Worm (Caenorhabditis elegans) whole organism, L4 larva: ENCODE measurements around the gene hif-1.

Experiments used
- F10B5.3 ChIP-seq: sonication (generic microtip); optimal IDR thresholded peaks from 2 replicates; lab custom pipeline; 2016; ENCODE audit warnings: mild to moderate bottlenecking, missing genetic modification characterization, missing compliant biosample characterization
- T26A8.4 ChIP-seq: fragments of 200-800 bp; sonication (Bioruptor generic); IDR thresholded peaks from 2 replicates; pipeline ENCODE4 v1.3.6; 2022; ENCODE audit warnings: missing genetic modification characterization, missing compliant biosample characterization
- Y105C5A.15 ChIP-seq: fragments of 200-800 bp; sonication (Bioruptor generic); IDR thresholded peaks from 2 replicates; pipeline ENCODE4 v1.3.6; 2022; ENCODE audit warnings: missing genetic modification characterization, missing compliant biosample characterization
- Y75B8A.6 ChIP-seq: fragments of 200-800 bp; sonication (Bioruptor generic); IDR thresholded peaks from 2 replicates; pipeline ENCODE4 v1.3.6; 2022; ENCODE audit warnings: missing genetic modification reagents, missing genetic modification characterization, missing compliant biosample characterization
- aly-2 ChIP-seq: sonication (generic microtip); optimal IDR thresholded peaks from 2 replicates; lab custom pipeline; 2018; ENCODE audit warnings: missing biosample characterization, missing genetic modification characterization
- arid-1 ChIP-seq: fragments of 200-800 bp; sonication (Bioruptor generic); conservative IDR thresholded peaks from 2 replicates; pipeline ENCODE4 v1.3.6; 2022; ENCODE audit warnings: missing genetic modification reagents, missing genetic modification characterization, missing compliant biosample characterization
- attf-4 ChIP-seq: sonication (generic microtip); optimal IDR thresholded peaks from 3 replicates; lab custom pipeline; 2017; ENCODE audit warnings: missing biosample characterization, missing genetic modification characterization
- ceh-28 ChIP-seq: fragments of 150-350 bp; optimal IDR thresholded peaks from 2 replicates; lab custom pipeline; 2014; ENCODE audit warnings: missing biosample characterization, missing genetic modification reagents, missing genetic modification characterization
- ces-1 ChIP-seq: fragments of 150-350 bp; sonication (generic microtip); optimal IDR thresholded peaks from 4 replicates; lab custom pipeline; 2014; ENCODE audit warnings: missing biosample characterization, missing genetic modification reagents, missing genetic modification characterization
- ctbp-1 ChIP-seq: fragments of 200-800 bp; sonication (Bioruptor generic); IDR thresholded peaks from 2 replicates; pipeline ENCODE4 v1.3.6; 2022; ENCODE audit warnings: missing genetic modification reagents, missing genetic modification characterization, missing compliant biosample characterization
- daf-12 ChIP-seq: fragments of 150-350 bp; optimal IDR thresholded peaks from 2 replicates; lab custom pipeline; 2014; ENCODE audit warnings: missing biosample characterization, missing genetic modification reagents, missing genetic modification characterization
- daf-16 ChIP-seq, 3 experiments: sonication (generic microtip); optimal IDR thresholded peaks; 2 replicates each; lab custom pipeline; 2016 to 2017; ENCODE audit warnings: missing genetic modification characterization in 3 of 3, missing genetic modification reagents in 3 of 3, mild to moderate bottlenecking in 2 of 3, missing compliant biosample characterization in 2 of 3, missing biosample characterization in 1 of 3, moderate library complexity in 1 of 3
- egl-43 ChIP-seq: fragments of 200-800 bp; sonication (Bioruptor generic); IDR thresholded peaks from 2 replicates; pipeline ENCODE4 v1.3.6; 2022; ENCODE audit warnings: missing genetic modification reagents, missing genetic modification characterization, missing compliant biosample characterization
- fkh-10 ChIP-seq: fragments of 150-350 bp; optimal IDR thresholded peaks from 2 replicates; lab custom pipeline; 2014; ENCODE audit warnings: missing biosample characterization, missing genetic modification reagents, missing genetic modification characterization
- hif-1 ChIP-seq, 2 experiments: sonication (generic microtip); optimal IDR thresholded peaks; 2 replicates each; lab custom pipeline; 2016 to 2017; ENCODE audit warnings: missing compliant biosample characterization in 2 of 2, missing genetic modification characterization in 2 of 2, missing genetic modification reagents in 2 of 2, missing genotype in 2 of 2, mild to moderate bottlenecking in 1 of 2
- hlh-11 ChIP-seq: fragments of 200-800 bp; sonication (Bioruptor generic); optimal IDR thresholded peaks from 2 replicates; lab custom pipeline; 2018; ENCODE audit warnings: mild to moderate bottlenecking, missing genetic modification characterization, missing compliant biosample characterization
- hmg-1.1 ChIP-seq: fragments of 200-800 bp; sonication (Bioruptor generic); IDR thresholded peaks from 2 replicates; pipeline ENCODE4 v1.3.6; 2022; ENCODE audit warnings: missing genetic modification reagents, missing genetic modification characterization, missing compliant biosample characterization
- lim-7 ChIP-seq: fragments of 200-800 bp; sonication (Bioruptor generic); IDR thresholded peaks from 2 replicates; pipeline ENCODE4 v1.3.6; 2022; ENCODE audit warnings: missing genetic modification characterization, missing compliant biosample characterization
- lin-38 ChIP-seq: fragments of 200-800 bp; sonication (Bioruptor generic); IDR thresholded peaks from 2 replicates; pipeline ENCODE4 v1.3.6; 2022; ENCODE audit warnings: missing genetic modification reagents, missing genetic modification characterization, missing compliant biosample characterization
- lin-39 ChIP-seq: fragments of 150-350 bp; optimal IDR thresholded peaks from 2 replicates; lab custom pipeline; 2014; ENCODE audit warnings: missing biosample characterization, missing genetic modification reagents, missing genetic modification characterization
- mes-2 ChIP-seq: sonication (generic microtip); optimal IDR thresholded peaks from 2 replicates; lab custom pipeline; 2016; ENCODE audit warnings: missing genotype, mild to moderate bottlenecking, missing genetic modification characterization, missing compliant biosample characterization; ENCODE audit not compliant: poor library complexity, severe bottlenecking
- nhr-11 ChIP-seq: fragments of 150-350 bp; optimal IDR thresholded peaks from 2 replicates; lab custom pipeline; 2014; ENCODE audit warnings: missing biosample characterization, missing genetic modification characterization
- nhr-6 ChIP-seq: fragments of 150-350 bp; optimal IDR thresholded peaks from 2 replicates; lab custom pipeline; 2014; ENCODE audit warnings: missing biosample characterization, missing genetic modification characterization
- pha-4 ChIP-seq, 2 experiments: fragments of 150-350 bp in 1 of 2; fragments of 200-800 bp in 1 of 2; sonication (Bioruptor generic) in 1 of 2; IDR thresholded peaks in 1 of 2; optimal IDR thresholded peaks in 1 of 2; 2 replicates each; pipeline versions ENCODE4 v1.3.6 to Lab custom; 2014 to 2022; ENCODE audit warnings: missing genetic modification characterization in 2 of 2, missing genetic modification reagents in 2 of 2, missing biosample characterization in 1 of 2, missing compliant biosample characterization in 1 of 2
- php-3 ChIP-seq: fragments of 200-800 bp; sonication (Bioruptor generic); IDR thresholded peaks from 2 replicates; pipeline ENCODE4 v1.3.6; 2022; ENCODE audit warnings: missing genetic modification reagents, missing genetic modification characterization, missing compliant biosample characterization
- set-16 ChIP-seq: fragments of 200-800 bp; sonication (Bioruptor generic); IDR thresholded peaks from 2 replicates; pipeline ENCODE4 v1.3.6; 2022; ENCODE audit warnings: missing genetic modification reagents, missing genetic modification characterization, missing compliant biosample characterization
- skn-1 ChIP-seq: fragments of 150-350 bp; optimal IDR thresholded peaks from 2 replicates; lab custom pipeline; 2014; ENCODE audit warnings: missing biosample characterization, missing genetic modification characterization
- snpc-4 ChIP-seq: fragments of 150-350 bp; optimal IDR thresholded peaks from 2 replicates; lab custom pipeline; 2014; ENCODE audit warnings: missing biosample characterization, missing genetic modification characterization
- spr-1 ChIP-seq: sonication (generic microtip); optimal IDR thresholded peaks from 2 replicates; lab custom pipeline; 2016; ENCODE audit warnings: mild to moderate bottlenecking, missing genetic modification characterization, missing compliant biosample characterization
- tra-1 ChIP-seq: fragments of 200-800 bp; sonication (Bioruptor generic); IDR thresholded peaks from 2 replicates; pipeline ENCODE4 v1.3.6; 2022; ENCODE audit warnings: missing genetic modification reagents, missing genetic modification characterization, missing compliant biosample characterization
- unc-130 ChIP-seq: sonication (generic microtip); optimal IDR thresholded peaks from 2 replicates; lab custom pipeline; 2016; ENCODE audit warnings: missing genetic modification reagents, missing genetic modification characterization, missing compliant biosample characterization
- unc-62 ChIP-seq, 3 experiments: fragments of 150-350 bp in 1 of 3; sonication (generic microtip); optimal IDR thresholded peaks in 2 of 3; peaks in 1 of 3; 1 replicate in 1 of 3; 2 replicates in 2 of 3; lab custom pipeline; 2014 to 2017; ENCODE audit warnings: missing biosample characterization in 3 of 3, missing genetic modification characterization in 3 of 3, missing genetic modification reagents in 3 of 3, missing genotype in 1 of 3
- zag-1 ChIP-seq: fragments of 150-350 bp; optimal IDR thresholded peaks from 2 replicates; lab custom pipeline; 2014; ENCODE audit warnings: missing biosample characterization, missing genetic modification characterization
- ztf-11 ChIP-seq: fragments of 150-350 bp; optimal IDR thresholded peaks from 2 replicates; lab custom pipeline; 2014; ENCODE audit warnings: missing biosample characterization, missing genetic modification characterization

The hif-1 gene

DNA sequence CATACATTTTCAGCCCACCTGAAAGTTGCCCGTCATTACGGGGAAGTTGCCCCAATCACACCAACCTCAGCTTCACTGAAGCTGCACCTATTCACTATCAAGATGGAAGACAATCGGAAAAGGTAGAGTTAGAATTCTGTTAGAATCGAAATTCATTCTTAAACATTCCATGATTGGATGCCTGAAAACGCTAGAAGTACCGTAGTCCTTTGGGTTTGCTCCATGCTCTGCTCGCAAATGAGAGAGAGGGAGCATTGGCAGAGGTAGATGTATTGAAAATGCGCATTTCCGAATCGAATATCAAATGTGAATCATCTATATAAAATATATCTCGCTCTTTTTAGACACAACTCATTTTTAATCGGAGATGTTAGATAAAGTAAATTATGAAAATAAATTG is at the start of gene hif-1:
Gene hif-1 (plus strand): TSS at position 8 of the 400 bp plus-strand sequence.
- TF ChIP-seq T26A8.4 (no peak), zag-1 (tag; lab: Kevin White, UChicago) (no peak), lim-7 (GFP tag; lab: Robert Waterston, UW) (no peak), ztf-11 (no peak), skn-1 (tag; lab: Kevin White, UChicago) (no peak), egl-43 (GFP tag; lab: Robert Waterston, UW) (0 out of 2 replicates have a peak, but pooled peaks have one; percentile 18), php-3 (GFP tag; lab: Robert Waterston, UW) (no peak), arid-1 (GFP tag; lab: Robert Waterston, UW) (no peak), unc-62 (GFP tag; optimal IDR thresholded peaks at IDR 0.05 in 1 of 2; lab: Kevin White, UChicago) (peak in 1 of 2 experiments; percentile 58), unc-62 (tag; optimal IDR thresholded peaks at IDR 0.05; lab: Kevin White, UChicago) (no peak), daf-16 (GFP tag; optimal IDR thresholded peaks at IDR 0.05; lab: Kevin White, UChicago) (no peak), daf-16 (tag; optimal IDR thresholded peaks at IDR 0.05; lab: Kevin White, UChicago) (no peak), hlh-11 (tag; lab: Kevin White, UChicago) (no peak), attf-4 (tag; lab: Kevin White, UChicago) (no peak), unc-130 (no peak), Y75B8A.6 (GFP tag; lab: Robert Waterston, UW) (no peak), daf-12 (tag; lab: Kevin White, UChicago) (no peak)
- TF ChIP-seq, all 104 proteins: peak for 2

DNA sequence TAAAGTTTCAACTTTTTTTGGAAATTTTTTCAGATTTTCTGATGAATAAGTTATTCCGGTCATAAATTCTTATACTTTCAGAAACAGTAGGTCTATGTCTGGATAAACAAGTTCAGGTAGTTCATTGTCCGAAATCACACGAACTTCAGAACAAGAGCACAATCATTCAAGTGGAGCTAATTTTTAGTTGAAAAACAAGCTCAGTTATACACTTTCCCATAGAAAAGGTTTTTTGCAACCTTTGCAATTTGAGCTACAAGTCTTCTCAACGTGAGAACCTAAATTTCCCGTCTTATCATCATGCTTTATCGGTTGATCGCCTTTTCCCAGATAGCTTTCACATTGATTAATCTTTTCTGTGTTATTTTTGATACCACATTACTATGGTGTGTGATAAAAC is 48.4 kb upstream of the hif-1 start, which contains the start of gene srxa-1:
Gene srxa-1 (plus strand): TSS at position 301 of the 400 bp plus-strand sequence.
- TF ChIP-seq unc-62 (GFP tag; optimal IDR thresholded peaks at IDR 0.05 in 1 of 2; lab: Kevin White, UChicago), result peak in 1 of 2 experiments; percentile 2
- TF ChIP-seq unc-62 (tag; optimal IDR thresholded peaks at IDR 0.05; lab: Kevin White, UChicago), result no peak
- no peak for TF ChIP-seq tra-1 (GFP tag; lab: Robert Waterston, UW)

DNA sequence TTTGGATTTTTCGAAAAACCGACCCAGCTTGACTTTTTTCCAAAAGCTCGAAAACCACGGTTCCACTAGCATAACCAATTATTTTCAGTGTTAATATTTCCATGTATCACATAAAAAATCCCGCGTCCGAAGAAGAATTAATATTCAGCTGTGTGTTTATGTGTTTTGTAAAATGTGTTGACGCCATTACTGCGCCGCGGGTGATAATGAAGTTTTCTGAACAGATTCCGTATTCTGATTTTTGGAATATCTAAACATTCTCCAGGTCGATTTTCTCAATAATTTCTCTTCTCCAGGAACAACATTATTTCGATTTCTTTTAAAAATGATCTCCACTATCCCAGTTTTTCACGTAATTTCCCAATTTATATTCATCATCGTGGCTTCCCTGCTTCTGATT is 45.5 kb upstream of the hif-1 start, which contains the start of gene srxa-6:
Gene srxa-6 (plus strand): TSS at position 301 of the 400 bp plus-strand sequence.
- TF ChIP-seq spr-1 (tag; lab: Kevin White, UChicago), result no peak

DNA sequence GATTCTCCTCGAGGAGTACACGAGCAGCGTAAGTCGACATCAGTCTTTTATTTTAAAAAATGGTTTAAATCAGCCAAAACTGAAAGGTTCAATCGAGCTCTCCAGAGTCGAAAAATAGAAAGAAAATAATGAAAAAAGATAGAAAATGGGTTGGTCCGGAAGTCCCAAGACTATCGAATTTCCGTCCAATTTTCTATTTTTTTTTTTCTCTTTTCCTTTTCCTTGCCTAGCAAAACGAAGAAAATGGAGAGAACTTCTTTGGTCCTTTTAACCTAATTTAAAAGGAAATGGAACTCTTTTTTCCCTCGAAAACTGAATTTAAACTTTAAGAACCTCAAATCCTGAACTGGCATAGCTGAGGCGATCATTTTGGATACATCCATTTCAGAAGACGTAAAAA is 40.8 kb upstream of the hif-1 start:
- TF ChIP-seq ces-1, result peak; percentile 88
- no peak for TF ChIP-seq nhr-11 (tag; lab: Kevin White, UChicago)
- TF ChIP-seq lin-39 (tag; lab: Kevin White, UChicago), result no peak
- 0 out of 2 replicates have a peak, but pooled peaks have one; percentile 18 for TF ChIP-seq ctbp-1 (GFP tag; lab: Robert Waterston, UW)
- peak; percentile 68 for TF ChIP-seq fkh-10 (GFP tag; lab: Kevin White, UChicago)
- no peak for TF ChIP-seq Y105C5A.15 (GFP tag; lab: Robert Waterston, UW)
- TF ChIP-seq F10B5.3 (tag; lab: Kevin White, UChicago), result no peak

DNA sequence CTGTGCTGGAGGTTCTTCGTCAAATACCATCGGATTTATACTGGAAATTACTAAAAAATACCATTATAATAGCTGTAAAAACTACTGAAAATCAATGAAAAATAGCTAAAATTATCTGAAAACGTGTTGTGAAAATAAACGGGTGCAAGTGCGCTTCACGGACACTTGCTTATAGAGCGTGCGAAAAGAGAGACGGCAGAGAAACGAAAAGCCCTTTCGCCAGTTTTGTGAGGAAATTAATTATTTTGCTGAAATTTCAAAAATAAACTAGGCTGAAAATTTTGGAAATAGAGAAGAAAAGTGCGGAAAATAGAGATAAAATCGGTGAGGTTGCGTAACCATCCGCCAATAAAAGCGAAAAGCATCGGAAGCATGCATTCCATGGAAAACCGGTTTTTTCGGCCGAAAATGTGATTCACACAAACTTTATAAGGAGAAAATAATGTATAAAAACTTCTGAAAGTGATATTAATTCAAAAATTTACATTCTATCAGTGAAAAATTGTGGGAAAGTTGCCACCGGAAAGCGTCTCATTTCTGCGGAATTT is 35.8 kb upstream of the hif-1 start, which contains the start of gene dnj-25:
Gene dnj-25 (minus strand): TSS at position 57 of the 548 bp plus-strand sequence.
- TF ChIP-seq snpc-4 (no peak), mes-2 (tag; lab: Kevin White, UChicago) (peak; percentile 21), ztf-11 (no peak), hmg-1.1 (0 out of 2 replicates have a peak, but pooled peaks have one; percentile 13), lin-38 (GFP tag; lab: Robert Waterston, UW) (peak; percentile 77)

DNA sequence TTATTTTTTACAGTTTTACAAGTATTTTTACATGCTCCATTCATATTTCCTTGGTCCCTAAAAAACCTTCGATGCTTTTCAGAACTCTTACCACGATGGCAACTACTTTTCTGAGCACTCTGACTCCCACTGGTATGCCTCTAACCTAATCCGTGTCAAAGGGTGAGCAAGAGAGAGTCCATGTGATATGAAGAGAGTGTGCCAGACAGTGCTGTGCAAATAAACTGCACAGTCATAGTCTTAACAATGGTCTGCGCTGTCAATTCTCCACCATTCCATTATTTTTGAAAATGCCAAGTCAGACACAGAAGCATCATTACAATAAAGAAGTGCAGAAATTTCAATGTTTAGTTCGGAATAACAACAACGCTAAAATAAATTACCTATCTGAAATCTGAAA is 34.9 kb upstream of the hif-1 start:
- no peak for TF ChIP-seq arid-1 (GFP tag; lab: Robert Waterston, UW)
- no peak for TF ChIP-seq daf-16 (GFP tag; optimal IDR thresholded peaks at IDR 0.05; lab: Kevin White, UChicago)
- no peak for TF ChIP-seq daf-16 (tag; optimal IDR thresholded peaks at IDR 0.05; lab: Kevin White, UChicago)
- no peak for TF ChIP-seq Y75B8A.6 (GFP tag; lab: Robert Waterston, UW)
- TF ChIP-seq set-16, result no peak
- TF ChIP-seq aly-2 (tag; lab: Kevin White, UChicago), result no peak
- no peak for TF ChIP-seq ceh-28 (tag; lab: Kevin White, UChicago)
- peak; percentile 9 for TF ChIP-seq nhr-6 (tag; lab: Kevin White, UChicago)
- no peak for TF ChIP-seq hif-1 (tag; optimal IDR thresholded peaks at IDR 0.05; lab: Kevin White, UChicago)
- TF ChIP-seq unc-130, result no peak
- no peak for TF ChIP-seq Y105C5A.15 (GFP tag; lab: Robert Waterston, UW)
- TF ChIP-seq tra-1 (GFP tag; lab: Robert Waterston, UW), result no peak
- no peak for TF ChIP-seq pha-4 (GFP tag; IDR thresholded peaks at IDR 0.05; lab: Robert Waterston, UW)
- TF ChIP-seq pha-4 (tag; optimal IDR thresholded peaks at IDR 0.05; lab: Kevin White, UChicago), result peak; percentile 88
